Worm (Caenorhabditis elegans) whole organism, L3 larva: Measurements from ENCODE around the gene glb-27.

ENCODE experiments used
- aly-2 ChIP-seq: fragments of 150-350 bp; optimal IDR thresholded peaks from 2 replicates; lab custom pipeline; 2014; ENCODE audit warnings: missing biosample characterization, missing genetic modification characterization
- ceh-9 ChIP-seq: sonication (generic microtip); optimal IDR thresholded peaks from 2 replicates; lab custom pipeline; 2018; ENCODE audit warnings: missing biosample characterization, missing genetic modification characterization
- daf-12 ChIP-seq: fragments of 150-350 bp; optimal IDR thresholded peaks from 2 replicates; lab custom pipeline; 2014; ENCODE audit warnings: missing biosample characterization, missing genetic modification reagents, missing genetic modification characterization
- egl-27 ChIP-seq: sonication (generic microtip); optimal IDR thresholded peaks from 4 replicates; lab custom pipeline; 2017; ENCODE audit warnings: missing biosample characterization, missing genetic modification reagents, missing genetic modification characterization
- egl-5 ChIP-seq: fragments of 150-350 bp; optimal IDR thresholded peaks from 2 replicates; lab custom pipeline; 2017; ENCODE audit warnings: missing biosample characterization, missing genetic modification reagents, missing genetic modification characterization, inconsistent platforms
- elt-1 ChIP-seq: fragments of 150-350 bp; optimal IDR thresholded peaks from 2 replicates; lab custom pipeline; 2014; ENCODE audit warnings: missing biosample characterization, missing genetic modification characterization
- elt-2 ChIP-seq: sonication (generic microtip); optimal IDR thresholded peaks from 2 replicates; lab custom pipeline; 2016; ENCODE audit warnings: missing genetic modification reagents, mild to moderate bottlenecking, missing genetic modification characterization, missing compliant biosample characterization
- elt-3 ChIP-seq, 3 experiments: fragments of 150-350 bp in 1 of 3; sonication (generic microtip) in 2 of 3; optimal IDR thresholded peaks; 2 replicates in 2 of 3; 4 replicates in 1 of 3; lab custom pipeline; 2014 to 2017; ENCODE audit warnings: missing biosample characterization in 3 of 3, missing genetic modification characterization in 3 of 3
- fkh-10 ChIP-seq: sonication (generic microtip); optimal IDR thresholded peaks from 2 replicates; lab custom pipeline; 2017; ENCODE audit warnings: missing biosample characterization, missing genetic modification reagents, missing genetic modification characterization
- fkh-2 ChIP-seq: fragments of 150-350 bp; optimal IDR thresholded peaks from 2 replicates; lab custom pipeline; 2014; ENCODE audit warnings: missing biosample characterization, missing genetic modification reagents, missing genetic modification characterization
- jun-1 ChIP-seq: fragments of 150-350 bp; optimal IDR thresholded peaks from 2 replicates; lab custom pipeline; 2014; ENCODE audit warnings: missing biosample characterization, missing genetic modification reagents, missing genetic modification characterization
- lin-39 ChIP-seq: fragments of 150-350 bp; optimal IDR thresholded peaks from 2 replicates; lab custom pipeline; 2018; ENCODE audit warnings: missing biosample characterization, missing genetic modification reagents, missing genetic modification characterization
- lsy-12 ChIP-seq: sonication (generic microtip); optimal IDR thresholded peaks from 2 replicates; lab custom pipeline; 2016; ENCODE audit warnings: mild to moderate bottlenecking, missing genetic modification characterization, missing compliant biosample characterization
- nfya-1 ChIP-seq: sonication (generic microtip); optimal IDR thresholded peaks from 2 replicates; lab custom pipeline; 2017; ENCODE audit warnings: missing genetic modification characterization, mild to moderate bottlenecking, missing compliant biosample characterization, antibody characterized with exemption, moderate library complexity; ENCODE audit not compliant: insufficient read depth
- nhr-11 ChIP-seq: fragments of 150-350 bp; optimal IDR thresholded peaks from 2 replicates; lab custom pipeline; 2014; ENCODE audit warnings: missing biosample characterization, missing genetic modification characterization
- nhr-25 ChIP-seq: sonication (generic microtip); optimal IDR thresholded peaks from 2 replicates; lab custom pipeline; 2017; ENCODE audit warnings: missing biosample characterization, missing genetic modification characterization
- nhr-67 ChIP-seq: fragments of 150-350 bp; optimal IDR thresholded peaks from 2 replicates; lab custom pipeline; 2014; ENCODE audit warnings: missing biosample characterization, missing genetic modification characterization
- nhr-77 ChIP-seq: fragments of 150-350 bp; optimal IDR thresholded peaks from 2 replicates; lab custom pipeline; 2014; ENCODE audit warnings: missing biosample characterization, missing genetic modification characterization
- pha-4 ChIP-seq: fragments of 150-350 bp; optimal IDR thresholded peaks from 2 replicates; lab custom pipeline; 2014; ENCODE audit warnings: missing biosample characterization, missing genetic modification reagents, missing genetic modification characterization
- pqm-1 ChIP-seq: fragments of 150-350 bp; optimal IDR thresholded peaks from 2 replicates; lab custom pipeline; 2017; ENCODE audit warnings: missing biosample characterization, missing genetic modification characterization, inconsistent platforms
- ztf-4 ChIP-seq: fragments of 150-350 bp; optimal IDR thresholded peaks from 2 replicates; lab custom pipeline; 2014; ENCODE audit warnings: missing biosample characterization, missing genetic modification characterization

Gene glb-27

ce11 chrII:8504074-8504724, 51.9 kb downstream of the glb-27 start:
- TF ChIP-seq ztf-4 (tag; lab: Kevin White, UChicago): no peak
- TF ChIP-seq elt-2 (tag; lab: Kevin White, UChicago): peak; percentile 22
- no peak for TF ChIP-seq nhr-25 (tag; lab: Kevin White, UChicago)
- TF ChIP-seq nfya-1 (tag; lab: Kevin White, UChicago): peak; percentile 9
- TF ChIP-seq pqm-1 (tag; lab: Kevin White, UChicago): peak; percentile 44
- TF ChIP-seq fkh-10 (GFP tag; lab: Kevin White, UChicago): no peak
- no peak for TF ChIP-seq nhr-67 (tag; lab: Kevin White, UChicago)

- no peak for TF ChIP-seq elt-3 (tag; optimal IDR thresholded peaks at IDR 0.05; lab: Kevin White, UChicago)
- no peak for TF ChIP-seq egl-27 (tag; lab: Kevin White, UChicago)
- TF ChIP-seq pha-4: no peak
- no peak for TF ChIP-seq ceh-9 (tag; lab: Kevin White, UChicago)
- no peak for TF ChIP-seq daf-12 (tag; lab: Kevin White, UChicago)
- peak; percentile 18 for TF ChIP-seq lin-39 (tag; lab: Kevin White, UChicago)
- no peak for TF ChIP-seq lsy-12
- no peak for TF ChIP-seq aly-2 (tag; lab: Kevin White, UChicago)
Observed at ce11 chrII:8499021-8499420, 57.0 kb downstream of the glb-27 start.

ce11 chrII:8498173-8498572, 57.9 kb downstream of the glb-27 start:
- no peak for TF ChIP-seq pha-4
- TF ChIP-seq jun-1 (tag; lab: Kevin White, UChicago): no peak
- TF ChIP-seq elt-1: no peak
- TF ChIP-seq nhr-11 (tag; lab: Kevin White, UChicago): no peak
- TF ChIP-seq egl-5: no peak
- no peak for TF ChIP-seq nhr-77
- TF ChIP-seq fkh-2 (tag; lab: Kevin White, UChicago): no peak
